Worm (Caenorhabditis elegans) whole organism, young adult: ENCODE measurements around the gene F53F4.1.

Experiments
- B0035.1 ChIP-seq: sonication (generic microtip); optimal IDR thresholded peaks from 2 replicates; lab custom pipeline; 2016; ENCODE audit warnings: missing genetic modification characterization, mild to moderate bottlenecking, missing compliant biosample characterization, missing genotype, missing genetic modification reagents
- C06A6.2 ChIP-seq: fragments of 200-800 bp; sonication (Bioruptor generic); conservative IDR thresholded peaks from 2 replicates; pipeline ENCODE4 v1.3.6; 2022; ENCODE audit warnings: missing genetic modification characterization, missing compliant biosample characterization
- F22D6.2 ChIP-seq: sonication (generic microtip); optimal IDR thresholded peaks from 2 replicates; lab custom pipeline; 2016; ENCODE audit warnings: mild to moderate bottlenecking, missing genetic modification characterization, missing compliant biosample characterization
- F23B12.7 ChIP-seq: sonication (generic microtip); optimal IDR thresholded peaks from 2 replicates; lab custom pipeline; 2017; ENCODE audit warnings: missing genetic modification characterization, mild to moderate bottlenecking, missing compliant biosample characterization, antibody characterized with exemption, moderate library complexity; ENCODE audit not compliant: insufficient read depth
- F37B4.10 ChIP-seq: fragments of 200-800 bp; sonication (Bioruptor generic); IDR thresholded peaks from 2 replicates; pipeline ENCODE4 v1.3.6; 2022; ENCODE audit warnings: missing genetic modification characterization, missing compliant biosample characterization
- F57A8.1 ChIP-seq: fragments of 200-800 bp; sonication (Bioruptor generic); optimal IDR thresholded peaks from 2 replicates; lab custom pipeline; 2018; ENCODE audit warnings: mild to moderate bottlenecking, missing genetic modification characterization, moderate library complexity, missing compliant biosample characterization
- T26A5.8 ChIP-seq: sonication (generic microtip); optimal IDR thresholded peaks from 2 replicates; lab custom pipeline; 2016; ENCODE audit warnings: missing genetic modification characterization, missing compliant biosample characterization
- ZK185.1 ChIP-seq: sonication (generic microtip); optimal IDR thresholded peaks from 2 replicates; lab custom pipeline; 2016; ENCODE audit warnings: mild to moderate bottlenecking, missing genetic modification characterization, missing compliant biosample characterization; ENCODE audit not compliant: poor library complexity, severe bottlenecking
- aptf-2 ChIP-seq: fragments of 200-800 bp; sonication (Bioruptor generic); conservative IDR thresholded peaks from 2 replicates; pipeline ENCODE4 v1.3.6; 2022; ENCODE audit warnings: missing genetic modification reagents, missing genetic modification characterization, missing compliant biosample characterization
- athp-1 ChIP-seq: sonication (generic microtip); optimal IDR thresholded peaks from 2 replicates; lab custom pipeline; 2017; ENCODE audit warnings: mild to moderate bottlenecking, missing genetic modification characterization, missing compliant biosample characterization
- attf-3 ChIP-seq: fragments of 200-800 bp; sonication (Bioruptor generic); conservative IDR thresholded peaks from 2 replicates; pipeline ENCODE4 v1.3.6; 2022; ENCODE audit warnings: missing genetic modification reagents, missing genetic modification characterization, missing compliant biosample characterization
- bed-1 ChIP-seq: fragments of 200-800 bp; sonication (Bioruptor generic); IDR thresholded peaks from 2 replicates; pipeline ENCODE4 v1.3.6; 2022; ENCODE audit warnings: missing genetic modification reagents, missing genetic modification characterization, missing compliant biosample characterization
- bed-2 ChIP-seq: fragments of 200-800 bp; sonication (Bioruptor generic); IDR thresholded peaks from 2 replicates; pipeline ENCODE4 v1.3.6; 2022; ENCODE audit warnings: missing genetic modification reagents, missing genetic modification characterization, missing compliant biosample characterization
- cebp-1 ChIP-seq, 2 experiments: fragments of 200-800 bp in 1 of 2; sonication (Bioruptor generic) in 1 of 2; sonication (generic microtip) in 1 of 2; IDR thresholded peaks in 1 of 2; optimal IDR thresholded peaks in 1 of 2; 2 replicates each; pipeline versions ENCODE4 v1.3.6 to Lab custom; 2017 to 2022; ENCODE audit warnings: missing compliant biosample characterization in 2 of 2, missing genetic modification characterization in 2 of 2, mild to moderate bottlenecking in 1 of 2, missing genetic modification reagents in 1 of 2, moderate library complexity in 1 of 2
- cebp-2 ChIP-seq: fragments of 200-800 bp; sonication (Bioruptor generic); IDR thresholded peaks from 2 replicates; pipeline ENCODE4 v1.3.6; 2022; ENCODE audit warnings: missing genetic modification characterization, missing compliant biosample characterization
- ceh-100 ChIP-seq: fragments of 200-800 bp; sonication (Bioruptor generic); IDR thresholded peaks from 2 replicates; pipeline ENCODE4 v1.3.6; 2022; ENCODE audit warnings: missing genetic modification reagents, missing genetic modification characterization, missing compliant biosample characterization
- ceh-79 ChIP-seq: sonication (generic microtip); optimal IDR thresholded peaks from 2 replicates; lab custom pipeline; 2017; ENCODE audit warnings: mild to moderate bottlenecking, missing genetic modification characterization, missing compliant biosample characterization
- chd-7 ChIP-seq: sonication (generic microtip); optimal IDR thresholded peaks from 2 replicates; lab custom pipeline; 2016; ENCODE audit warnings: mild to moderate bottlenecking, missing genetic modification characterization, moderate library complexity, missing compliant biosample characterization
- dox-1 ChIP-seq: fragments of 200-800 bp; sonication (Bioruptor generic); IDR thresholded peaks from 2 replicates; pipeline ENCODE4 v1.3.6; 2022; ENCODE audit warnings: missing genetic modification reagents, missing genetic modification characterization, missing compliant biosample characterization
- dpl-1 ChIP-seq: fragments of 150-350 bp; optimal IDR thresholded peaks from 2 replicates; lab custom pipeline; 2014; ENCODE audit warnings: missing biosample characterization, missing genetic modification reagents, missing genetic modification characterization
- egl-44 ChIP-seq: fragments of 200-800 bp; sonication (Bioruptor generic); IDR thresholded peaks from 2 replicates; pipeline ENCODE4 v1.3.6; 2022; ENCODE audit warnings: missing genetic modification reagents, missing genetic modification characterization, missing compliant biosample characterization
- fkh-3 ChIP-seq: sonication (generic microtip); optimal IDR thresholded peaks from 2 replicates; lab custom pipeline; 2016; ENCODE audit warnings: mild to moderate bottlenecking, missing genetic modification characterization, missing compliant biosample characterization
- gei-17 ChIP-seq: fragments of 200-800 bp; sonication (Bioruptor generic); optimal IDR thresholded peaks from 2 replicates; lab custom pipeline; 2018; ENCODE audit warnings: mild to moderate bottlenecking, missing genetic modification characterization, missing compliant biosample characterization
- hlh-12 ChIP-seq: sonication (generic microtip); optimal IDR thresholded peaks from 2 replicates; lab custom pipeline; 2016; ENCODE audit warnings: missing genetic modification characterization, missing compliant biosample characterization
- hmg-20 ChIP-seq: fragments of 200-800 bp; sonication (Bioruptor generic); IDR thresholded peaks from 2 replicates; pipeline ENCODE4 v1.3.6; 2022; ENCODE audit warnings: missing genetic modification reagents, missing genetic modification characterization, missing compliant biosample characterization
- hsf-1 ChIP-seq: fragments of 200-800 bp; sonication (Bioruptor generic); IDR thresholded peaks from 2 replicates; pipeline ENCODE4 v1.3.6; 2022; ENCODE audit warnings: missing genetic modification reagents, missing genetic modification characterization, missing compliant biosample characterization
- lin-35 ChIP-seq, 3 experiments: fragments of 150-350 bp in 2 of 3; sonication (generic microtip) in 1 of 3; optimal IDR thresholded peaks; 2 replicates each; lab custom pipeline; 2014 to 2018; ENCODE audit warnings: missing biosample characterization in 3 of 3, missing genetic modification characterization in 3 of 3, missing genetic modification reagents in 3 of 3
- lin-54 ChIP-seq: fragments of 200-800 bp; sonication (Bioruptor generic); optimal IDR thresholded peaks from 2 replicates; lab custom pipeline; 2018; ENCODE audit warnings: mild to moderate bottlenecking, missing genetic modification characterization, missing compliant biosample characterization
- lir-1 ChIP-seq: fragments of 200-800 bp; sonication (Bioruptor generic); conservative IDR thresholded peaks from 2 replicates; pipeline ENCODE4 v1.3.6; 2022; ENCODE audit warnings: missing genetic modification reagents, missing genetic modification characterization, missing compliant biosample characterization
- madf-3 ChIP-seq: fragments of 200-800 bp; sonication (Bioruptor generic); IDR thresholded peaks from 2 replicates; pipeline ENCODE4 v1.3.6; 2022; ENCODE audit warnings: missing genetic modification reagents, missing genetic modification characterization, missing compliant biosample characterization
- madf-6 ChIP-seq: fragments of 200-800 bp; sonication (Bioruptor generic); IDR thresholded peaks from 2 replicates; pipeline ENCODE4 v1.3.6; 2022; ENCODE audit warnings: missing genetic modification reagents, missing genetic modification characterization, missing compliant biosample characterization
- madf-8 ChIP-seq: fragments of 200-800 bp; sonication (Bioruptor generic); conservative IDR thresholded peaks from 2 replicates; pipeline ENCODE4 v1.3.6; 2022; ENCODE audit warnings: missing genetic modification reagents, missing genetic modification characterization, missing compliant biosample characterization
- mcd-1 ChIP-seq: fragments of 200-800 bp; sonication (Bioruptor generic); IDR thresholded peaks from 2 replicates; pipeline ENCODE4 v1.3.6; 2022; ENCODE audit warnings: missing genetic modification reagents, missing genetic modification characterization, missing compliant biosample characterization
- nhr-179 ChIP-seq: sonication (generic microtip); optimal IDR thresholded peaks from 2 replicates; lab custom pipeline; 2016; ENCODE audit warnings: mild to moderate bottlenecking, missing genetic modification characterization, missing compliant biosample characterization
- nhr-27 ChIP-seq: fragments of 200-800 bp; sonication (Bioruptor generic); optimal IDR thresholded peaks from 2 replicates; lab custom pipeline; 2018; ENCODE audit warnings: mild to moderate bottlenecking, missing genetic modification characterization, moderate library complexity, missing compliant biosample characterization
- rpc-1 ChIP-seq, 2 experiments: fragments of 150-350 bp in 1 of 2; sonication (generic microtip) in 1 of 2; optimal IDR thresholded peaks; 2 replicates each; lab custom pipeline; 2014 to 2018; ENCODE audit warnings: missing biosample characterization in 1 of 2, missing genetic modification characterization in 1 of 2, missing genetic modification reagents in 1 of 2, missing genotype in 1 of 2
- sptf-2 ChIP-seq: fragments of 200-800 bp; sonication (Bioruptor generic); optimal IDR thresholded peaks from 2 replicates; lab custom pipeline; 2018; ENCODE audit warnings: mild to moderate bottlenecking, missing genetic modification characterization, missing compliant biosample characterization
- tbx-9 ChIP-seq: sonication (generic microtip); optimal IDR thresholded peaks from 2 replicates; lab custom pipeline; 2016; ENCODE audit warnings: borderline replicate concordance, missing genetic modification characterization, inconsistent platforms, missing compliant biosample characterization
- xnd-1 ChIP-seq: sonication (generic microtip); optimal IDR thresholded peaks from 2 replicates; lab custom pipeline; 2016; ENCODE audit warnings: missing genotype, missing genetic modification reagents, missing genetic modification characterization, missing compliant biosample characterization

Gene F53F4.1

DNA sequence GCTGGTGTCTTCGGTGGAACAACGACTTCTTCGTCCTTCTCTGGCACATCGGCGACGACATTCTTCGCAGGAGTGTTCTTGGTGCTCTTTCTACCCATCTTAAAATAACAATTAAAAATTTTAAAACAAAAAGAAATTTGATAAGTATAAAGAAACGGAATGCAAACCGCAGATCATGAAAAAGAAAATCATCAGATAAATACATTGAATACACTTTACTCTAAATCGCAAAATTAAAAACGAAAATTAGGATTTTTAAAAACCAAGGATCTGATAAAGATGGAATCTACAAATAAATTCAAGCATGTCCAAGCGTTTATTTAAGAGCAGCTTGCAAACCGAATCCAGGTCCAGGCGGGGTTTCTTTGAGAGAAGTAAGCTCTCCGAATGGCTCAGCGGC, 39.8 kb downstream of the F53F4.1 start, which contains the start of gene F53F4.11 (continued):
- TF ChIP-seq madf-3 (GFP tag; lab: Robert Waterston, UW) (0 out of 2 replicates have a peak, but pooled peaks have one; percentile 73), B0035.1 (tag; lab: Kevin White, UChicago) (no peak), bed-1 (no peak), F57A8.1 (GFP tag; lab: Kevin White, UChicago) (no peak), hlh-12 (tag; lab: Kevin White, UChicago) (no peak), chd-7 (tag; lab: Kevin White, UChicago) (peak; percentile 2), gei-17 (GFP tag; lab: Kevin White, UChicago) (no peak), sptf-2 (no peak), C06A6.2 (GFP tag; lab: Robert Waterston, UW) (no peak), T26A5.8 (tag; lab: Kevin White, UChicago) (no peak), mcd-1 (GFP tag; lab: Robert Waterston, UW) (no peak), ceh-100 (GFP tag; lab: Robert Waterston, UW) (0 out of 2 replicates have a peak, but pooled peaks have one; percentile 24), lir-1 (GFP tag; lab: Robert Waterston, UW) (no peak), nhr-179 (tag; lab: Kevin White, UChicago) (no peak), hsf-1 (GFP tag; lab: Robert Waterston, UW) (peak; percentile 49; the same call in 1 of the 2 replicates), xnd-1 (tag; lab: Kevin White, UChicago) (no peak), hmg-20 (GFP tag; lab: Robert Waterston, UW) (no peak), cebp-2 (GFP tag; lab: Robert Waterston, UW) (no peak), lin-35 (GFP tag; optimal IDR thresholded peaks at IDR 0.05; lab: Kevin White, UChicago) (no peak), aptf-2 (GFP tag; lab: Robert Waterston, UW) (no peak), ZK185.1 (tag; lab: Kevin White, UChicago) (no peak), nhr-27 (no peak), madf-6 (GFP tag; lab: Robert Waterston, UW) (peak; percentile 50), dox-1 (GFP tag; lab: Robert Waterston, UW) (no peak), bed-2 (no peak), egl-44 (no peak), F22D6.2 (tag; lab: Kevin White, UChicago) (no peak), fkh-3 (tag; lab: Kevin White, UChicago) (no peak), ceh-79 (tag; lab: Kevin White, UChicago) (no peak), athp-1 (tag; lab: Kevin White, UChicago) (no peak), F23B12.7 (tag; lab: Kevin White, UChicago) (no peak), dpl-1 (GFP tag; lab: Kevin White, UChicago) (no peak), tbx-9 (no peak)
- TF ChIP-seq, all 124 proteins: peak for 8

DNA sequence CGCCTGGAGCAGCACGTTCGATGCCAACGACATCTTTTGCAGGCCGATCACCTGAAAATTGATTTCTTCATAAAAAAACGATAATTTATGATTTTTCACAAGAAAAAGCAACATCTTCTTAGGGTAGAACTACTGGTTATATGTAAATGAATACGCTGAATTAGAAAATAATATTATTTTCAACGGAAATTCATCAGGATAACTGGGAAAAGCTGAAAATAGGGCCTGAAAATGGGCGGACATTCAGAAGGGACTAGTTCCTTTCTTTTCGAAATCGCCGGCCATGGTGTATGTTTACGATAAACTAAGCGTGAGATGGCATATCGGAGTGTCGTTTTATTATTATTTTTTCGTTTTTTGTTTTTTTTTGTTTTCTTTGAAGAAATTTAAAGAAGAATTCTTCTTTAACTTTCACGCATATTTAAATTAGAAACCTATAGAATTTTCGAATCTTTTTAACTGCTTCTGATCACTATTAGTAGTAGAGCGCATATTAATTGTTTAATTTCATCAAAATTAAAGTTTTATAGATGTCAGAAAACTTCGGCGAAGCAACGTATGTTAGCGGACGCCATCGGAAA, 41.0 kb downstream of the F53F4.1 start, which contains the start of the genes nduv-2 and F53F4.12:
TSS of gene nduv-2 (minus strand) at position 51 of the 581 bp plus-strand sequence.
TSS of gene F53F4.12 (plus strand) at position 531 of the 581 bp plus-strand sequence.
- TF ChIP-seq attf-3 (GFP tag; lab: Robert Waterston, UW) (peak; percentile 88), B0035.1 (tag; lab: Kevin White, UChicago) (no peak)

DNA sequence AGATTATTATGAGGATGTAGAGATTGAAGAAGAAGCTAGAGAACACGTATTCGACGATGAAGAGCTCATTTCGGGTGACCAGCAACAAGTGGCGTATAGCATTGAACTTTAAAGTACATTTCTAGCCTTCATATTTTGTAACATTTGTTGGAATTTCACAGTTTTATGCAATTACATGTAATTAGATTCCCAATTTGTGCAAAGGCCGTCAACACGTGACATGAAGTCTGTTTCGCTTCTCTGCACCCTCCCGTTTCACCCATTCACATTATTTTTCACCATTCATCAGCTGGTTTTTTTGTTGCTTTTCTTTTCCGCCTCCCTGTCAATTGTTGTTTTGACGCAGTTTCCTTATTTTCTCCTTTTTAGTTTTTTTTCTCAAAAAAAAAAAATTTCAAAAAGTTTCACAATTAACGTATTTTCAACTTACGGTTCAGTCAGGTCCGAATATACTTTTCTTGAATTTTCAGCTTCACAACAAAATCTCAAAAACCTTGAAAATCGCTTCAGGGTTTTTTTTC, 42.6 kb downstream of the F53F4.1 start, which contains the start of gene sde-2:
TSS of gene sde-2 (plus strand) at position 471 of the 521 bp plus-strand sequence.
- no peak for TF ChIP-seq cebp-1 (GFP tag; IDR thresholded peaks at IDR 0.05; lab: Robert Waterston, UW)
- peak; percentile 7 for TF ChIP-seq cebp-1 (tag; optimal IDR thresholded peaks at IDR 0.05; lab: Kevin White, UChicago)
- no peak for TF ChIP-seq rpc-1 (optimal IDR thresholded peaks at IDR 0.05; lab: Kevin White, UChicago)
- no peak for TF ChIP-seq rpc-1 (tag; optimal IDR thresholded peaks at IDR 0.05; lab: Kevin White, UChicago)
- no peak for TF ChIP-seq madf-8 (GFP tag; lab: Robert Waterston, UW)
- TF ChIP-seq xnd-1 (tag; lab: Kevin White, UChicago), result no peak
- TF ChIP-seq F37B4.10 (GFP tag; lab: Robert Waterston, UW), result no peak
- no peak for TF ChIP-seq lin-54 (GFP tag; lab: Kevin White, UChicago)
